Fruit fly (Drosophila melanogaster) whole organism, pupa: Measurements from ENCODE around the gene CG31804.

Experiments
- CG14655 ChIP-seq: fragments of 200-800 bp; sonication (Bioruptor generic); optimal IDR thresholded peaks from 3 replicates; lab custom pipeline; 2017; ENCODE audit warnings: mild to moderate bottlenecking, missing biosample characterization, missing genetic modification reagents, missing genetic modification characterization
- CG9948 ChIP-seq: fragments of 200-800 bp; sonication (Bioruptor generic); optimal IDR thresholded peaks from 2 replicates; lab custom pipeline; 2018; ENCODE audit warnings: missing biosample characterization, mild to moderate bottlenecking, missing genetic modification characterization, moderate library complexity

- TF ChIP-seq CG14655 (no peak), CG9948 (tag; lab: Kevin White, UChicago) (no peak)
These were observed 24.6 kb downstream of the CG31804 start for dm6 chr2L:17387735-17388367.
